Fruit fly (Drosophila melanogaster) S2 (cell line): ENCODE data around the gene Mccc1.
A peak's percentile ranks its signal among the peaks of the same experiment; 100 is the strongest.

Experiments
- CG8478 ChIP-seq: fragments of >200 bp; optimal IDR thresholded peaks from 2 replicates; lab custom pipeline; 2018
- CTCF ChIP-seq, 2 experiments: fragments of >200 bp; optimal IDR thresholded peaks; 2 replicates each; lab custom pipeline; 2018

The Mccc1 gene

DNA sequence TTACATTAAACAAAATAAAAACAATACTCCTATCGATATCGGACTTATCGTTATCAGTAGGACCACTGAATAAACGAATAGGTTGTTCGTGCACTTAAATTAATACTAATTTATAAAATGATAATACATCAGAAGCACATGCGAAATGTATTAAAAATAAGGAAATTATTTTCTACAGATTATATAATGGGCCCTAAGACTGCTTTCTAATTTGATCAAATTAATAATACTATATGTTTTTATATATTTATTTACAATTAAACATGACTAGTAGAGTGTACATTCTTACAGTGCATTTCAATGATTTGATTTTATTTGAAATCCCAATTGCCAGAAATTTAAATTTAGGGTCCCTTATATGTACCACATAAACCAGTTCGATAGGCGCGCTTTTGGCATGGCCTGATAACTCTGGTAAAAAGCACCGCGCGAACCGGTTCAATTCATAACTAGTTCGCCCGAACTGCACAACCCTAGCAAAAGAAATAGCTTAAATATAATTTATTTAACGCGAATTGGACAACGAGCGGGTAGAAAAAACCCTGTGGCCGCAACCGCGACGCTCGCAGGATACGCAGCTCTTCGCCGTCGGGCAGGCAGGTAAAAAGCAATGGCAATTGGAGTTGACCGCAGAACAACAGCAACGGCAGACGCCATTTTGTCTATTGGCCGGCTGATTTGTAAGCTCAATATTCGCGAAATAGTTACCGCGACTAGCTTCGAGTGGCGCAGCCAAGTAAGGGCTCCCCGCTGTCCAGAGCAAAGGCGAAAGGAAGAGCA is 16.9 kb downstream of the Mccc1 start, which contains the start of the genes CG2126 and faf:
Gene CG2126, minus strand, starts transcription at position 70 of the 780 bp plus-strand sequence.
Gene faf, plus strand, starts transcription at position 438 of the 780 bp plus-strand sequence.
- TF ChIP-seq CG8478 (lab: Kevin White, UChicago) (no peak), CTCF (optimal IDR thresholded peaks at IDR 0.05; lab: Kevin White, UChicago) (no peak)

DNA sequence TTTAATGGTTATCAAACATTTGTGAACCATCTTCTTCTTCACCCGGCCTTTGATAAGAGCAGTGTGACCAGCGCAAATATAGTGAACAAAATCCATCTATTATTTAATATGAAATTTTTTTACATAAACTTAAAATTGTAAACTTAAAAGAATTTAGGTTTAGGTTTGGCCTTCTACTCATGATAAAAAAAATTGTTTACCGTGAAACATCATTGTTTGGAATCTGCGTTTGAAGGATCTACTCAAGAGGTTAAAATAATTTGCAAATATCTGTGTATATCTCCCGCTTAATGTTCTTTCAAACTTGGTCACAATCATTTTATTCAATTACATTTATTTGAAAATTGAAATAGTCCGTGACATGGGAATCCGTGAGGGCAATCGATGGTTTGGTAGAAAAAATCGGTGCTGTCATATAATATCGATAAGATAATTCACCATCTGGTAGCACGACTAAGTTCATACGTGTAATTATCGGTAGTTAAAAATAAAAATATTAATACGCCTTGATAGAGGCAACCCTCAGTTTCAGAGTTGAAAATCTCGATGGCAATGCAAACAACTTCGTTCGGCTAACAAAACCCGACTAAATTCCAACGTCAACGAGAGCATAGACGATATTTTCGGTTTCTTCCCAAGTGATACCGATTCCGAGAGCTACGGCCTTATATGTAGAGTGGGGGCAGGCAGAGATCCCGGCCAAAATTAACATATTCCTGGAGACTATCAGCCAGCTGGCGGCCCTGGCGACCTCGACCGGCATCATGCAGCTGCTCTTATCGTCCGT is 21.7 kb downstream of the Mccc1 start, which contains the start of the genes betaGlu and sip3:
Gene betaGlu, minus strand, starts transcription at position 59 of the 787 bp plus-strand sequence.
Gene sip3, plus strand, starts transcription at position 430 of the 787 bp plus-strand sequence.
- TF ChIP-seq CG8478 (lab: Kevin White, UChicago) (no peak), CTCF (optimal IDR thresholded peaks at IDR 0.05; lab: Kevin White, UChicago) (no peak)

DNA sequence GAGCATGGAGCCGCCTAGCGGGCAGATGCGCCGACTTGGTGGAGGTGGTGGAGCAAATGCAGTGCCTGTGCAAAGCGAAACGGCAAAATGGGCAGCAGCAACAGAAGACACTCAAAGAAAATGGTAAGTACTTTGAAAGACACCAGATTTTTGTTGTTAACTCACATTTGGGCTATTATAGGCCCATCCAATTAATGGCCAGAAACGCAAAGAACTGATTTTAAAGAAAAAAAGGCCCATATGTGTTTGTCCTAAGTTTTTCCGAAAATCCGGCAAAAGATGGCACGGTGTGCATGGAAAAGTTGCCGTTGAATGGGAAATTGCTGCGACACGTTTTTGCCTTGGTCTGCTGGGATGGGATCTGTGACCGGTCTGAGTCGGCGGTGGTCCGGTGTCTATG is 25.5 kb downstream of the Mccc1 start:
- TF ChIP-seq CTCF (optimal IDR thresholded peaks at IDR 0.05; lab: Kevin White, UChicago) (no peak), CG8478 (lab: Kevin White, UChicago) (no peak)

DNA sequence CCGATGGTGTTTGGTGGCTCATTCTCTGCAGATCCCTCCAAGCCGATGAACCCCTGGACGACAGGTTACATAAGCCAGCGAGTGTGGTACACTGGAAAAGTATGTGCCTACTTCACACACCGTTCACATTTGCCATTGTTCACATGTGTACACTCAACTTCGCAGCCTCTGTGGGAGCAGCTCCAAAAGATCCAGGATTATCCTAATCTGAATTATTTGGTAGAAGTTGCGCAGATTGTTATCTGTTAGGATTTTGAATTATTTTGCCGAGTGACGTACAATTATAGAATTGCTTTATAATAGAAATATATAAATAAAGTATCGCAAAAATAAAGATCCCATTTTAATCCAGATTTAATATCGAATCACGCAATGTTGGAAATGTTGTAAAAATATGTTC is 26.2 kb downstream of the Mccc1 start:
- TF ChIP-seq CTCF (optimal IDR thresholded peaks at IDR 0.05; lab: Kevin White, UChicago), result no peak
- no peak for TF ChIP-seq CG8478 (lab: Kevin White, UChicago)

DNA sequence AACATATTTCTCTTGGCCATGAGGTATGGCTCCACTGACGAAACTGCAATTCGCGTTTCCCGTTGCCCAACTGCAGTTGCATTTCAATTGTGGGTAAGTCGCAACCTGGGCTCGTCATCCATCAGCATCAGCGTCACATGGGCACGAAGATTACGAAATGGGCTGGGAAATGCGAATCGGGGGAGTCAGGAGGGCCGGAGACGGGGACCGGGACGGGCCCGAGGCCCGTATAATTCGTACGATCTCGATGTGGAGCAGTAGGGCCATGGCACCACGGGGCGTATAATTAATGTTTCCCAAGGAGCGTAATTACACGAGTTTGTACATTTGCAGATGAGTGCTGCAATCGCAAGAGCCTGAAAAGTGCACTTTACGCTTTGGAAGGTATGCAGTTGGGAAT is 28.6 kb downstream of the Mccc1 start:
- TF ChIP-seq CTCF (optimal IDR thresholded peaks at IDR 0.05; lab: Kevin White, UChicago), result no peak
- TF ChIP-seq CG8478 (lab: Kevin White, UChicago), result no peak

DNA sequence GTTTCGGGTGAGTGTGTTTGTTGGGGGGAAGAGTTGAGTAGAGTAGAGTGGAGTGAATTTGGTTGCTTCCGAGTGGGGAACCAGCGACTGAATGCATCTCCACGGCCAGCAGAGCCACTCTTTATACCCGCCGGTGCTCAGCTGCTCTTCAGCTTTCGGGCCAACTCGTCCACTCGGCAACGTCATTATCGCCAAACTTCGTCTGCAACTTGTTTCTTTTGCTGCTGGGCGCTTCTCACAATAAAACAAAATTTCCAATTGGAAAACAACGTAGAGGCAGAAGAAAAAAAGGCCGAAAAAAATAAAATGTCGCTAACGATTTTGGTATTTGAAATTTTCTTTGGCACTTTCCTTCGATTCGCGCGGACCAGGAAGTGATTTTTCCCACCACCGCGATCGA is 29.0 kb downstream of the Mccc1 start, which contains the start of gene CG2150:
Gene CG2150, minus strand, starts transcription at position 101 of the 400 bp plus-strand sequence.
- TF ChIP-seq CTCF (optimal IDR thresholded peaks at IDR 0.05; lab: Kevin White, UChicago) (no peak), CG8478 (lab: Kevin White, UChicago) (no peak)

DNA sequence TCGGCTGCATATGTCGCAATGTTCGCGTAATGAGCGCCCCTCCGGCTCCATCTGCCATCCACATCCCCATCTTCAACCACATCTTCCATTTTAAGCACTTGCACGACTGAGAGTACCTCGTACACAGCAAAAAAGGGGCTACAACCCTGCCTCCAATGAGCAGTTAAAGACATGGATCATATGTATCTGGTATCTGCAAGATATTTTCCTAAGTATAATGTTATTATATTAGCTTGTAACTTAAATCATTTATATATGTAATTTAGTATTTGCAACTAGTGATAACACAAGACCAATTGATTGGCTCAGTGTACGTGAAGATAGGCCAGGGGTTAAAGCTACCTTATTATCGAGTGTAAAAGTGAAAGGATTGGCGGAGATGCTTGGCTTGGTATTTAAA is 31.0 kb downstream of the Mccc1 start:
- no peak for TF ChIP-seq CG8478 (lab: Kevin White, UChicago)
- no peak for TF ChIP-seq CTCF (optimal IDR thresholded peaks at IDR 0.05; lab: Kevin White, UChicago)

DNA sequence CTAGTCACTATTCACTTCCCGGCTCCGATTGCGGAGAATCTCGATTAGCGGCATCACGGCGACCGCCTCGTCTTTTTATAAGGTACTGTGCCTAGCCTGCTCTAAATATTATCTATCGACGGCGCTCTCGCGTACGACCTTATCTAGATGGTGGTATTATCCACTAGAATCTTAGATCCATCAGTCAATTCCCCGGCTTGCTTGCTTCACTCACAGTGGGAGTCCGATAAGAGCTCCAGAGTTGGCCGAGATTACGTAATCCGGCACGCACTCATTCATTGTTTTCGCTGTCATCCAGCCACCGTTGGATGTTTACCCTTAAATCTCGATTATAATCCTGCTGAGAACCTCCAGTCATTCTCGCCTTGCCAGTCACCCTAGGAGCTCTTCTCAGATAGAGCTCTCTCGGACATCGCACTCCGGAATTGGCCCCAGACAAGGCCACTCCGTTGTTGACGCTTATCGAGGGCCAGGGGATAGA is 32.1 kb downstream of the Mccc1 start, which contains the start of gene Smvt:
Gene Smvt, minus strand, starts transcription at position 51 of the 481 bp plus-strand sequence.
- no peak for TF ChIP-seq CTCF (optimal IDR thresholded peaks at IDR 0.05; lab: Kevin White, UChicago)
- no peak for TF ChIP-seq CG8478 (lab: Kevin White, UChicago)

DNA sequence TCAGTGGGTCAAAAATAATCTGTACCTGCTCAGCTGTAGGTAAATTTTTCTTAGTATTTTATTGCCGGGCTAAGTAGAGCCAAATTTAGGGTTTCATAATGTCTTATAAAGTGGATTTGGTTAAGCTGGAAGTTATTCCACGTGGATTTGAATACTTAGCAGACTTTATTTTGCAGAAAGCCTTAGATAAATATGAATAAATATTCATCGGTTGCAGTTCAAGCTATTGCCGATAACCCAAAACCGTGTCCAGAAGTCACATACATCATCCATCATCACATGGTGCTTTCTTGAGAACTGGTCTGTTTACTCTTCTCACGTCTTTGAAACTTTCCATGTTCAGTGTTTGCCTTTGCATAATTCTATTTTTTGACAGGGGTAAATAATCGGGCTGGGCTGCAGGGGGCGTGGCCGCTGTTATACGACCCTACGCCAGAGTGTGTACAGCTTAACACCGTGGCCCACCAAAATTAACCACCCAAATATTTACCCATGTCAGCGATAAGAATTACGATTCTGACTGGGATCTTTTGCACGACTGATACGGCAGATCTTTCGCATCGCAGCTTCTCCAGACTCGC is 35.0 kb downstream of the Mccc1 start, which contains the start of gene CG2187:
Gene CG2187, minus strand, starts transcription at position 51 of the 581 bp plus-strand sequence.
- TF ChIP-seq CTCF (optimal IDR thresholded peaks at IDR 0.05; lab: Kevin White, UChicago) (no peak), CG8478 (lab: Kevin White, UChicago) (no peak)

DNA sequence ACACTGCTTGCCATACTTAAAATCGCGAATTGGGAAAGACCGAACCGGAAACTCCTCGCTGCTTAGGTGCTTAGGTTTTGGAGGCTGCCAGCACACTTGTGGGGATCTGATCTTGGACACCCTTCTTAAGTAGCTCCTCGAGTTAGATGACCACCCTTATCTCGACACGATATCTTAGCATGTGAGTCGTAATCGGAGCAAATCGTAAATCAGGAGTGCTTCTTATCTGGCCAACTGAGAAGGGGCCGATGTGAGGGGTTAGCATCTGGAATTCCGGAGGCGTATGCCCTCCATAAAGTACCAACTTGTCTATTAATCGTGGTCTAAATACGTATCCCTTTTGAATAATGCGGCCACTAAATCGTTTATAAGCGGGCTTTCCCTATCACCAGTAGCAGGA is 39.1 kb downstream of the Mccc1 start, which contains the start of gene salt:
Gene salt, minus strand, starts transcription at position 101 of the 400 bp plus-strand sequence.
- no peak for TF ChIP-seq CG8478 (lab: Kevin White, UChicago)
- no peak for TF ChIP-seq CTCF (optimal IDR thresholded peaks at IDR 0.05; lab: Kevin White, UChicago)

DNA sequence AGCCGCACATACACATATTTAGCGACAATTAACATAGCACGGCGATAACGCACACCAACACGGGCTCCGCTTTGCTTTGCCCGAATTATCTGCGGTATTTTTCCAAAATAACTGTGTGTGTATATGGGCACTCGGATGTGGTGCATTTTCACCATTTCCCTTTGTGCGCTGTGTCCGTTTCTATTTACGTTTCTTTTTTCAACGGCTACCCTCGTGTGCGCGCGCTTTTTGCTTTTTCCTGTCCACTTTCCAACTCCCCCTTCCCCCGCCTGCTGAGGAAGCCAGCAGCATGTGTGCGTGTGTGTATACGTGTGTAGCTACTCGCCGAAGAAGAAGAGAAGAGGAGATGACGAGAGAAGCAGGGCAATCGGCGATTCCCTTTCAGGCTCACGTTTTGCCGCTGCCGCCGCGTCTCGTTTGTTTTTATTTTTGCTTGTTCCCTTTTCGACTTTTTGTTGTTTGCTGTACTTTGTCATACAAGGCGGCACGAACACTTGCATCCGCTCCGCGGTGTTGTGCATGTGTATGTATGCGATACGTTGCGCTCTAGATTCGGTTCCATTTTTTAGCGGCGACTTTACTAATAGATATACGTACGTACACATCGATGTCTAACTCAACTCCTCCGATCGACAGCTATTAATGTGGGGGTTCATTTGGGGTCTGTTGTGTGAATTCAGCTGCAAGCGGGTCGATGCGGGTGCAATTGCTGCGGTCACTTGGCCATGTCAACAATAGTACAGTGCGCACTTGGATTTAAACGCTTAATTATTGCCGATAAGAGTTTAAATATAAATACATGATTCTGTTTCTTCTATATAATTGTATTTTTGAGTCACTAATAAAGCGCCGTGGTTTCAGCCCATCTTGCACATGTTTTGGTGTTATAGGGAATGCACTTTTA is 45.4 kb downstream of the Mccc1 start:
- TF ChIP-seq CG8478 (lab: Kevin White, UChicago) (no peak), CTCF (optimal IDR thresholded peaks at IDR 0.05; lab: Kevin White, UChicago) (no peak)

DNA sequence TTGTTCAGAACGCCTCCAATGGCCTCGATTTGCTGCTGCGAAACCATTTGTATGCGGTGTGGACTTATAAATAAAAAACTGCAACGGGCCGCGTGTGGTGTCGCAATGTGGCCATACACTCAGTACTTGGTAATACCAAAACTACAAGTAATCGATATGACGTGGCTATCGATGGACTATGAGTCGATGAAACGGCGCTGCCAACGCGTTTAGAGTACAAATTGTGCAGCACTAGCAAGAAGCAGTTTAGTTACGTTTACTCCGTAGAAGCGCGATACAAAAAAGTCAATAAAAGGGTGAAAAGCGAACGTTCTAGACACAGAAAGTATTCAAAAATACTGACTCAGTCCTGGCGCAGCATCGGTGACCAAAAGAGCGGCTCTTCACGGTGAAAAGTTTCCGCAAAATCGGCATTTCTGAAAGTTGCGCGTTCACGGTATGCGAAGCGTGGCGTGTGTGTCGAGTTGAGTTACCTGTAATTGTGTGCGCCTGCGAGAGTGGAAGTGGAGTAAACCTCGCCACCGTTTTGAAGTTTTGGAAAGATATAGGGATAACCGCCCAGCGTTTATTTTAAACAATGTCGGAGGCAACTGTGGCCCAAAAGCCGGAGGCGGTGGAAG is 46.2 kb downstream of the Mccc1 start, which contains the start of the genes nero and CG1910:
Gene nero, minus strand, starts transcription at position 130 of the 620 bp plus-strand sequence.
Gene CG1910, plus strand, starts transcription at position 215 of the 620 bp plus-strand sequence.
- TF ChIP-seq CTCF (optimal IDR thresholded peaks at IDR 0.05; lab: Kevin White, UChicago) (peak; percentile 18 to 40), CG8478 (lab: Kevin White, UChicago) (no peak)
